Worm (Caenorhabditis elegans) whole organism, L4/young adult: Measurements from ENCODE around the gene ZK662.5.

Experiments used
- dao-5 ChIP-seq: sonication (generic microtip); optimal IDR thresholded peaks from 2 replicates; lab custom pipeline; 2016; ENCODE audit warnings: missing genotype, missing genetic modification characterization, moderate library complexity, missing compliant biosample characterization
- him-1 ChIP-seq: sonication (generic microtip); optimal IDR thresholded peaks from 2 replicates; lab custom pipeline; 2016; ENCODE audit warnings: missing genotype, missing genetic modification reagents, missing genetic modification characterization, missing compliant biosample characterization

ce11 chrX:15730342-15730741, 8.9 kb downstream of the ZK662.5 start:
- TF ChIP-seq him-1 (tag; lab: Kevin White, UChicago): no peak
- no peak for TF ChIP-seq dao-5 (tag; lab: Kevin White, UChicago)
